Worm (Caenorhabditis elegans) whole organism, L1 larva: ENCODE results near the gene cyp-32B1.

Experiments used
- C16A3.4 ChIP-seq: fragments of 150-350 bp; optimal IDR thresholded peaks from 2 replicates; lab custom pipeline; 2014; ENCODE audit warnings: missing biosample characterization, missing genetic modification characterization
- alr-1 ChIP-seq: fragments of 200-800 bp; sonication (Bioruptor generic); optimal IDR thresholded peaks from 2 replicates; lab custom pipeline; 2018; ENCODE audit warnings: borderline replicate concordance, mild to moderate bottlenecking, missing genetic modification characterization, missing compliant biosample characterization
- blmp-1 ChIP-seq: fragments of 150-350 bp; optimal IDR thresholded peaks from 2 replicates; lab custom pipeline; 2014; ENCODE audit warnings: missing biosample characterization, missing genetic modification characterization
- ceh-82 ChIP-seq, 3 experiments: fragments of 150-350 bp in 1 of 3; sonication (generic microtip) in 2 of 3; optimal IDR thresholded peaks; 2 replicates each; lab custom pipeline; 2014 to 2017; ENCODE audit warnings: missing biosample characterization in 3 of 3, missing genetic modification characterization in 3 of 3
- ceh-88 ChIP-seq: fragments of 200-800 bp; sonication (Bioruptor generic); IDR thresholded peaks from 2 replicates; pipeline ENCODE4 v1.3.6; 2022; ENCODE audit warnings: missing genetic modification characterization, missing compliant biosample characterization
- ces-1 ChIP-seq: fragments of 150-350 bp; optimal IDR thresholded peaks from 2 replicates; lab custom pipeline; 2014; ENCODE audit warnings: missing biosample characterization, missing genetic modification reagents, missing genetic modification characterization
- dpl-1 ChIP-seq, 3 experiments: fragments of 150-350 bp in 2 of 3; sonication (generic microtip) in 1 of 3; optimal IDR thresholded peaks; 2 replicates each; lab custom pipeline; 2014 to 2017; ENCODE audit warnings: missing biosample characterization in 3 of 3, missing genetic modification characterization in 3 of 3, missing genetic modification reagents in 3 of 3
- dsc-1 ChIP-seq: sonication (generic microtip); optimal IDR thresholded peaks from 2 replicates; lab custom pipeline; 2016; ENCODE audit warnings: mild to moderate bottlenecking, missing genetic modification characterization, missing compliant biosample characterization
- efl-1 ChIP-seq, 4 experiments: fragments of 150-350 bp; optimal IDR thresholded peaks in 3 of 4; peaks in 1 of 4; 1 replicate in 1 of 4; 2 replicates in 3 of 4; lab custom pipeline; 2014; ENCODE audit warnings: missing biosample characterization in 2 of 4, missing genetic modification characterization in 2 of 4, missing genetic modification reagents in 2 of 4
- elt-2 ChIP-seq: sonication (generic microtip); optimal IDR thresholded peaks from 2 replicates; lab custom pipeline; 2016; ENCODE audit warnings: missing genetic modification characterization, mild to moderate bottlenecking, inconsistent platforms, missing compliant biosample characterization, missing genetic modification reagents
- fkh-4 ChIP-seq: sonication (generic microtip); optimal IDR thresholded peaks from 2 replicates; lab custom pipeline; 2016; ENCODE audit warnings: missing compliant biosample characterization, missing genetic modification characterization, borderline replicate concordance
- fkh-8 ChIP-seq: sonication (generic microtip); optimal IDR thresholded peaks from 2 replicates; lab custom pipeline; 2016; ENCODE audit warnings: mild to moderate bottlenecking, missing genetic modification characterization, missing compliant biosample characterization
- fos-1 ChIP-seq: fragments of 150-350 bp; optimal IDR thresholded peaks from 2 replicates; lab custom pipeline; 2014; ENCODE audit warnings: missing biosample characterization, missing genetic modification characterization
- hpl-2 ChIP-seq: fragments of 150-350 bp; optimal IDR thresholded peaks from 2 replicates; lab custom pipeline; 2014; ENCODE audit warnings: missing biosample characterization, missing genetic modification reagents, missing genetic modification characterization
- jun-1 ChIP-seq: fragments of 150-350 bp; optimal IDR thresholded peaks from 2 replicates; lab custom pipeline; 2014; ENCODE audit warnings: missing biosample characterization, missing genetic modification reagents, missing genetic modification characterization
- lin-13 ChIP-seq: fragments of 150-350 bp; optimal IDR thresholded peaks from 2 replicates; lab custom pipeline; 2014; ENCODE audit warnings: missing biosample characterization, missing genetic modification reagents, missing genetic modification characterization
- lin-14 ChIP-seq: fragments of 200-800 bp; sonication (Bioruptor generic); optimal IDR thresholded peaks from 2 replicates; lab custom pipeline; 2018; ENCODE audit warnings: mild to moderate bottlenecking, missing genetic modification characterization, moderate library complexity, missing compliant biosample characterization
- lin-15B ChIP-seq: fragments of 150-350 bp; sonication (generic microtip); optimal IDR thresholded peaks from 3 replicates; lab custom pipeline; 2014; ENCODE audit warnings: missing biosample characterization, missing genetic modification characterization
- lin-35 ChIP-seq, 2 experiments: fragments of 150-350 bp; optimal IDR thresholded peaks; 2 replicates each; lab custom pipeline; 2014; ENCODE audit warnings: missing biosample characterization in 2 of 2, missing genetic modification characterization in 2 of 2, missing genetic modification reagents in 2 of 2
- lin-39 ChIP-seq: fragments of 150-350 bp; optimal IDR thresholded peaks from 2 replicates; lab custom pipeline; 2014; ENCODE audit warnings: missing biosample characterization, missing genetic modification reagents, missing genetic modification characterization
- lir-3 ChIP-seq: sonication (generic microtip); optimal IDR thresholded peaks from 2 replicates; lab custom pipeline; 2016; ENCODE audit warnings: mild to moderate bottlenecking, missing genetic modification characterization, moderate library complexity, missing compliant biosample characterization; ENCODE audit not compliant: poor library complexity
- lsy-2 ChIP-seq, 2 experiments: fragments of 150-350 bp; optimal IDR thresholded peaks; 2 replicates each; lab custom pipeline; 2014; ENCODE audit warnings: missing biosample characterization in 2 of 2, missing genetic modification characterization in 2 of 2
- mab-9 ChIP-seq: fragments of 200-800 bp; sonication (Bioruptor generic); IDR thresholded peaks from 2 replicates; pipeline ENCODE4 v1.3.6; 2022; ENCODE audit warnings: missing genetic modification reagents, missing genetic modification characterization, missing compliant biosample characterization
- mdl-1 ChIP-seq, 2 experiments: fragments of 150-350 bp; optimal IDR thresholded peaks; 2 replicates each; lab custom pipeline; 2014 to 2017; ENCODE audit warnings: missing biosample characterization in 2 of 2, missing genetic modification characterization in 2 of 2, inconsistent platforms in 1 of 2
- mef-2 ChIP-seq: fragments of 150-350 bp; optimal IDR thresholded peaks from 2 replicates; lab custom pipeline; 2014; ENCODE audit warnings: missing biosample characterization, missing genetic modification characterization
- mep-1 ChIP-seq: fragments of 150-350 bp; optimal IDR thresholded peaks from 2 replicates; lab custom pipeline; 2014; ENCODE audit warnings: missing biosample characterization, missing genetic modification characterization
- nhr-11 ChIP-seq: fragments of 150-350 bp; optimal IDR thresholded peaks from 2 replicates; lab custom pipeline; 2014; ENCODE audit warnings: missing biosample characterization, missing genetic modification characterization
- nhr-19 ChIP-seq: fragments of 200-800 bp; sonication (Bioruptor generic); conservative IDR thresholded peaks from 2 replicates; pipeline ENCODE4 v1.3.6; 2022; ENCODE audit warnings: missing genetic modification characterization, missing compliant biosample characterization
- nhr-20 ChIP-seq: sonication (generic microtip); optimal IDR thresholded peaks from 2 replicates; lab custom pipeline; 2016; ENCODE audit warnings: mild to moderate bottlenecking, missing genetic modification characterization, missing compliant biosample characterization
- nhr-237 ChIP-seq: fragments of 150-350 bp; optimal IDR thresholded peaks from 2 replicates; lab custom pipeline; 2014; ENCODE audit warnings: missing biosample characterization, missing genetic modification characterization
- nhr-71 ChIP-seq: sonication (generic microtip); optimal IDR thresholded peaks from 2 replicates; lab custom pipeline; 2016; ENCODE audit warnings: mild to moderate bottlenecking, missing genetic modification characterization, moderate library complexity, missing compliant biosample characterization
- nhr-77 ChIP-seq: fragments of 150-350 bp; optimal IDR thresholded peaks from 2 replicates; lab custom pipeline; 2014; ENCODE audit warnings: missing biosample characterization, missing genetic modification characterization
- nhr-85 ChIP-seq: sonication (generic microtip); peaks from one replicate; lab custom pipeline; 2016; ENCODE audit warnings: missing genetic modification characterization, inconsistent platforms, missing compliant biosample characterization
- nhr-90 ChIP-seq: sonication (generic microtip); optimal IDR thresholded peaks from 2 replicates; lab custom pipeline; 2016; ENCODE audit warnings: mild to moderate bottlenecking, missing genetic modification characterization, missing compliant biosample characterization; ENCODE audit not compliant: poor library complexity
- pag-3 ChIP-seq: sonication (generic microtip); optimal IDR thresholded peaks from 2 replicates; lab custom pipeline; 2017; ENCODE audit warnings: missing genetic modification characterization, mild to moderate bottlenecking, missing compliant biosample characterization, antibody characterized with exemption, borderline replicate concordance; ENCODE audit not compliant: insufficient read depth
- pax-3 ChIP-seq: fragments of 200-800 bp; sonication (Bioruptor generic); optimal IDR thresholded peaks from 2 replicates; lab custom pipeline; 2018; ENCODE audit warnings: mild to moderate bottlenecking, missing genetic modification characterization, moderate library complexity, missing compliant biosample characterization
- pqm-1 ChIP-seq: sonication (generic microtip); optimal IDR thresholded peaks from 3 replicates; lab custom pipeline; 2017; ENCODE audit warnings: missing biosample characterization, missing genetic modification characterization
- rnt-1 ChIP-seq: sonication (generic microtip); optimal IDR thresholded peaks from 2 replicates; lab custom pipeline; 2016; ENCODE audit warnings: mild to moderate bottlenecking, missing genetic modification characterization, moderate library complexity, missing compliant biosample characterization
- skn-1 ChIP-seq: fragments of 150-350 bp; optimal IDR thresholded peaks from 2 replicates; lab custom pipeline; 2014; ENCODE audit warnings: missing biosample characterization, missing genetic modification characterization
- snu-23 ChIP-seq: sonication (generic microtip); optimal IDR thresholded peaks from 2 replicates; lab custom pipeline; 2016; ENCODE audit warnings: missing genetic modification characterization, missing compliant biosample characterization
- sox-4 ChIP-seq: sonication (generic microtip); optimal IDR thresholded peaks from 2 replicates; lab custom pipeline; 2016; ENCODE audit warnings: missing genetic modification characterization, missing compliant biosample characterization
- swsn-7 ChIP-seq: sonication (generic microtip); optimal IDR thresholded peaks from 2 replicates; lab custom pipeline; 2016; ENCODE audit warnings: missing genetic modification characterization, missing compliant biosample characterization
- tbx-2 ChIP-seq: sonication (generic microtip); optimal IDR thresholded peaks from 2 replicates; lab custom pipeline; 2016; ENCODE audit warnings: missing genetic modification characterization, missing compliant biosample characterization
- unc-130 ChIP-seq: fragments of 150-350 bp; optimal IDR thresholded peaks from 2 replicates; lab custom pipeline; 2017; ENCODE audit warnings: missing biosample characterization, missing genetic modification characterization, inconsistent platforms
- unc-86 ChIP-seq: sonication (generic microtip); optimal IDR thresholded peaks from 2 replicates; lab custom pipeline; 2016; ENCODE audit warnings: missing genetic modification characterization, missing compliant biosample characterization
- unc-98 ChIP-seq: fragments of 200-800 bp; sonication (Bioruptor generic); IDR thresholded peaks from 2 replicates; pipeline ENCODE4 v1.3.6; 2022; ENCODE audit warnings: missing genetic modification characterization, missing compliant biosample characterization
- xbp-1 ChIP-seq: sonication (generic microtip); optimal IDR thresholded peaks from 2 replicates; lab custom pipeline; 2016; ENCODE audit warnings: missing genetic modification characterization, missing compliant biosample characterization
- zag-1 ChIP-seq: fragments of 150-350 bp; optimal IDR thresholded peaks from 2 replicates; lab custom pipeline; 2014; ENCODE audit warnings: missing biosample characterization, missing genetic modification characterization
- ztf-4 ChIP-seq: fragments of 150-350 bp; optimal IDR thresholded peaks from 2 replicates; lab custom pipeline; 2014; ENCODE audit warnings: missing biosample characterization, missing genetic modification characterization

Gene cyp-32B1

ce11 chrV:2201240-2201639, at the start of gene cyp-32B1:
cyp-32B1 (minus strand) TSS chrV:2201415.
- TF ChIP-seq unc-130 (tag; lab: Kevin White, UChicago) (no peak), blmp-1 (tag; lab: Kevin White, UChicago) (no peak), elt-2 (peak; percentile 34), lin-35 (GFP tag; optimal IDR thresholded peaks at IDR 0.05; lab: Kevin White, UChicago) (peak in 1 of 2 experiments; percentile 5), fos-1 (no peak)

ce11 chrV:2250126-2250590, 48.9 kb upstream of the cyp-32B1 start, which contains the start of gene cyp-33C7:
cyp-33C7 (plus strand) TSS chrV:2250540.
- TF ChIP-seq pax-3 (tag; lab: Kevin White, UChicago) (no peak), tbx-2 (peak; percentile 14), mdl-1 (tag; optimal IDR thresholded peaks at IDR 0.05; lab: Kevin White, UChicago) (peak in 1 of 2 experiments; percentile 50), snu-23 (GFP tag; lab: Kevin White, UChicago) (peak; percentile 33), alr-1 (no peak), ces-1 (no peak), nhr-19 (GFP tag; lab: Robert Waterston, UW) (no peak), nhr-85 (no peak), ceh-88 (no peak), fkh-8 (peak; percentile 2), elt-2 (peak; percentile 75), xbp-1 (tag; lab: Kevin White, UChicago) (no peak), ztf-4 (tag; lab: Kevin White, UChicago) (no peak), nhr-77 (tag; lab: Kevin White, UChicago) (no peak), nhr-11 (tag; lab: Kevin White, UChicago) (no peak), dpl-1 (GFP tag; optimal IDR thresholded peaks at IDR 0.05; lab: Kevin White, UChicago) (peak in 2 of 3 experiments; percentile 11 to 33), lsy-2 (tag; optimal IDR thresholded peaks at IDR 0.05; lab: Kevin White, UChicago) (peak; percentile 19 to 23), nhr-20 (tag; lab: Kevin White, UChicago) (peak; percentile 89), nhr-237 (tag; lab: Kevin White, UChicago) (no peak), skn-1 (tag; lab: Kevin White, UChicago) (peak; percentile 81), mep-1 (tag; lab: Kevin White, UChicago) (peak; percentile 19), fkh-4 (no peak), swsn-7 (tag; lab: Kevin White, UChicago) (no peak), nhr-71 (peak; percentile 59), efl-1 (optimal IDR thresholded peaks at IDR 0.05; lab: Kevin White, UChicago) (peak in 1 of 2 experiments; percentile 29), efl-1 (GFP tag; optimal IDR thresholded peaks at IDR 0.05 in 1 of 2; lab: Kevin White, UChicago) (peak in 1 of 2 experiments; percentile 52), ceh-82 (tag; optimal IDR thresholded peaks at IDR 0.05; lab: Kevin White, UChicago) (peak in 1 of 3 experiments; percentile 26), lin-13 (no peak), lin-39 (tag; lab: Kevin White, UChicago) (no peak), nhr-90 (peak; percentile 36), hpl-2 (GFP tag; lab: Kevin White, UChicago) (no peak), lir-3 (no peak), mef-2 (tag; lab: Kevin White, UChicago) (no peak), pqm-1 (no peak), unc-98 (GFP tag; lab: Robert Waterston, UW) (no peak), lin-35 (GFP tag; optimal IDR thresholded peaks at IDR 0.05; lab: Kevin White, UChicago) (peak in 1 of 2 experiments; percentile 75), C16A3.4 (peak; percentile 25), dsc-1 (tag; lab: Kevin White, UChicago) (no peak), blmp-1 (tag; lab: Kevin White, UChicago) (peak; percentile 20), sox-4 (no peak), lin-14 (peak; percentile 88), lin-15B (tag; lab: Kevin White, UChicago) (no peak), unc-86 (tag; lab: Kevin White, UChicago) (no peak), mab-9 (GFP tag; lab: Robert Waterston, UW) (no peak), zag-1 (tag; lab: Kevin White, UChicago) (no peak), rnt-1 (tag; lab: Kevin White, UChicago) (no peak), jun-1 (peak; percentile 46), pag-3 (tag; lab: Kevin White, UChicago) (no peak), fos-1 (no peak)
